Fruit fly (Drosophila melanogaster): ENCODE measurements around the gene CG14615.
A peak's percentile ranks its signal among the peaks of the same experiment; 100 is the strongest.

CG14615 gene

DNA sequence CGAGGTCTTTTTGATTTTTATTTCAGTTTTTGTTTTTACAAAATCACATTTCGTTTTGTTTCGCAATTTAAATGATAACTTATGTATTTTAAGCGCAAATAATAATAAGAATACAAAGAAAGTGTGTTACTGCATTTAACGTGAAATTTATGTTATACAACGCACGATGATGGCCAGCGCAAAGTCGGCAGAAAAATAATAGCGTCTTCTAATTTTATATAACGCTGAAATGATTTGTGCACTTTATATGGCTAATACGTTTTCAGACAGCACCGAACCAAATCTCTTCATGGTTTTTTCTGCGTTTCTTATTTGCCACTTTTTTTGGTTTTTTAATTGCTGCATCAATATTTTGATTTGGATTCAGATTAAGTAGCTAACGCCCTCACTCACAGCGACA, 25.6 kb upstream of the CG14615 start:
- TF ChIP-seq CG12768 (GFP tag; optimal IDR thresholded peaks at IDR 0.05) (no peak), Clk (GFP tag; optimal IDR thresholded peaks at IDR 0.05) (no peak), kay (GFP tag; ENCODE audit: borderline replicate concordance) (peak; percentile 58), CG33017 (tag; optimal IDR thresholded peaks at IDR 0.05) (no peak), toe (GFP tag; optimal IDR thresholded peaks at IDR 0.05) (no peak), bab1 (GFP tag; optimal IDR thresholded peaks at IDR 0.05) (no peak), CG14711 (tag; optimal IDR thresholded peaks at IDR 0.05) (no peak), cnc (optimal IDR thresholded peaks at IDR 0.05) (no peak)

DNA sequence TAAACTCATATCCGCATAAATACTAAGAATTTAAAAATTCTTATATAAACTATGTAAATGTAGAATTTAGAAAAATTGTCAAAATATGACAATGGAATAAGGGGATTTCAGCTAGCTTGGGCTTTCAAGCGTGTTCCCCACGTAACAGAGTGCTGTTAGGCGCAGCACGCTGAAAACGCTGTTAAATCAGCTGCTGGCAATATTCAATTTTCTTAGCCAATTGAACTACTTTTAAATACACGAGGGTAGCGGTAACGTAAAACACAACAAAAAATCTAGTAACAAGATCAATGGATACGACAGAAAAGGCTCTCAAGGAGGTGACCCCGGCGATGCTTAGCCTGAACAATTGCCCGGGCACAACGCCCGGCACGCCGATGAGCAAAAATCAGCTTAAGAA, 24.2 kb upstream of the CG14615 start, which contains the start of gene CG14618:
CG14618 (plus strand) TSS at position 179 of the 400 bp plus-strand sequence.
- TF ChIP-seq kay (GFP tag; ENCODE audit: borderline replicate concordance) = peak; percentile 11
- TF ChIP-seq CG12768 (GFP tag; optimal IDR thresholded peaks at IDR 0.05) = no peak

DNA sequence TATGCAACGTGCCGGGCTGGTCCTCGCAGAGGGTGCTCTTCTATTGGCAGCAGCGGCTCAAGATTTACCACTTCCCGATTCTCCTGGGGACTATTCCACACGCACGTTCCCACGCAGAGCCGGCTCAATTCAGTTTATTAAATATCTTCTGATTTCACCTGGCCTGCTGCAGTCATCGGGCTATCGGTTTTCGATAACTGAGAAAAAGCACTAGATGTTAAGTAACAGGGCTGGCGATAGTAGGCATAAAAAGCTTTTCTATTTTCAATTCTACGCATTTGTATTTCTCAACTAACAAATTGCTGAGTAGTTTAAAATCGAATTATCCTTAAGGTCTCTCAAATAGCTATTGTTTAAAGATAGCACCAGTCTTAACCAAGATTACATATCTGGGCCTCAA, 22.5 kb upstream of the CG14615 start, which contains the start of gene CG14613:
CG14613 (minus strand) TSS at position 203 of the 400 bp plus-strand sequence.
- TF ChIP-seq ovo (GFP tag; optimal IDR thresholded peaks at IDR 0.05) = no peak
- TF ChIP-seq cic (GFP tag; optimal IDR thresholded peaks at IDR 0.05) = no peak
- no peak for TF ChIP-seq CG14711 (tag; optimal IDR thresholded peaks at IDR 0.05)
- TF ChIP-seq cnc (optimal IDR thresholded peaks at IDR 0.05) = no peak
- no peak for TF ChIP-seq Crg-1 (GFP tag; optimal IDR thresholded peaks at IDR 0.05)
- TF ChIP-seq tj (GFP tag; optimal IDR thresholded peaks at IDR 0.05) = no peak
- TF ChIP-seq toe (GFP tag; optimal IDR thresholded peaks at IDR 0.05) = no peak
- TF ChIP-seq CG5204 (GFP tag; optimal IDR thresholded peaks at IDR 0.05) = no peak
- no peak for TF ChIP-seq Hr96 (GFP tag; optimal IDR thresholded peaks at IDR 0.05)
- no peak for TF ChIP-seq CG1620 (GFP tag; optimal IDR thresholded peaks at IDR 0.05)
- TF ChIP-seq pad (GFP tag; optimal IDR thresholded peaks at IDR 0.05) = no peak

DNA sequence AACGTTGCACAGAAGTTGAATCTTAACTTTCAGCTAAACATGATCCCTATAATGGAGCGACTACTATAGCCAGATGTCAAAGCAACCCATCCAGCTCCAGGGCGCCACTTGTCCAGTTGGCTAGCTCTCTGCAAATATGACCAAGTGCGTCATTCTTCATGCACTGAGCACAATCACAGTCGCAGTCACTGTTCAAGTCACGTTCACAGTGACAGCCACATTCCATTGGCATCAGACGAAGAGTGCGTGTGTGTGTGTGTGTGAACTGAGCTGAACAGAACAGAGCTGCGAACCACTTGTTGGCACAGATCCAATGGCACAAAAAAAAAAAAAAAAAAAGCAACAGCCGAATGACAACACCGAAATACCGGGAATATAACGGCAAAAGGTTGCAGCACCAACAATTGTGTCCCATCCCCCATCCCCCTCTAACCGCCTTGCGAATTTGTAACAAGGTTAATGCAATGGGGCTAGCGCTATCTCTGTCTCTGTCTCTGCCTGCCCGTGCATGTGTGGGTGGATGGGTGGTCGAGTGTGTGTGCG, 12.0 kb upstream of the CG14615 start:
- TF ChIP-seq CG7045 (GFP tag; optimal IDR thresholded peaks at IDR 0.05) = no peak
- no peak for TF ChIP-seq CG7101 (tag; optimal IDR thresholded peaks at IDR 0.05)
- no peak for TF ChIP-seq pad (GFP tag; optimal IDR thresholded peaks at IDR 0.05)
- TF ChIP-seq Clk (GFP tag; optimal IDR thresholded peaks at IDR 0.05) = no peak
- no peak for TF ChIP-seq ovo (GFP tag; optimal IDR thresholded peaks at IDR 0.05)
- TF ChIP-seq Hr96 (GFP tag; optimal IDR thresholded peaks at IDR 0.05) = no peak
- TF ChIP-seq cnc (optimal IDR thresholded peaks at IDR 0.05) = no peak
- no peak for TF ChIP-seq tj (GFP tag; optimal IDR thresholded peaks at IDR 0.05)
- no peak for TF ChIP-seq CG5204 (GFP tag; optimal IDR thresholded peaks at IDR 0.05)
- TF ChIP-seq toe (GFP tag; optimal IDR thresholded peaks at IDR 0.05) = no peak
- TF ChIP-seq CG11617 (GFP tag; optimal IDR thresholded peaks at IDR 0.05) = no peak
- TF ChIP-seq Mnt (GFP tag; optimal IDR thresholded peaks at IDR 0.05) = no peak
- no peak for TF ChIP-seq CG14711 (tag; optimal IDR thresholded peaks at IDR 0.05)
- no peak for TF ChIP-seq CG33017 (tag; optimal IDR thresholded peaks at IDR 0.05)
- no peak for TF ChIP-seq CG1620 (GFP tag; optimal IDR thresholded peaks at IDR 0.05)
- TF ChIP-seq bab1 (GFP tag; optimal IDR thresholded peaks at IDR 0.05) = no peak
- TF ChIP-seq Crg-1 (GFP tag; optimal IDR thresholded peaks at IDR 0.05) = no peak
- no peak for TF ChIP-seq cic (GFP tag; optimal IDR thresholded peaks at IDR 0.05)

DNA sequence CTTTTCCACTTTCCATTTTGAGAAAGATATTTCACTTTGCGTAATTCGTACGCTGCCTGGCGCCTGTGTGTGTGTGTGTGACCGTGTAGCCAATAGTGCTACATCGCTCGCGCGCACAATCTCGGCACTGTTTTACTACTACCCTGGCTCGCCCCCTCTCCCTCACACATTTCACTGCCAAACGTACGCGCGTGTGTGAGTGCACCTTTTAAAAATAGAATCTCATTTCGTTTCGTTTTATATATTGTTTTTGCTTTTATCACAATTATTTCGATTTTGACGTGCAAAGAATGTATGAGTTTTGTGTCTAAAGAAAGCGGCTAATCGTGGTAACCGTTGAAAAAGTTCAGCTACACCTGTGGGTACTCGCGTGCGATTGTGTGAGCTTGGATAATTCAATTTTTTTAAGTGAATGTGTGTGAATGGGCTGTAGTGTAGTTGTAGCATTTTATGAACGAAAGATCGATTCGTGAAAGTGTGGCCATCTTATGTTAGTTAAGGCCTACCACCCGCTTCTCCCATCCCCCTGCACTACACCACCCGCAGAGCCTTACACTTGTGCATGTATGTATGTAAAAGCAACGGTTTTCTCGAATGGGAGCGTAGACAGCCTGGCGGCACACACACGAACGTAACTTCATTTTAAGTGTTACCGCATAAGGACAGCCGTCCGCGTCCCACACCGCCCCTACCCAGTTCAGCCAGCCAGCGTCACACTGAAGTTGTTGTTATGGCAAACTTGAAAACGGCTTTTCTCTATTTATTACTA, 7.1 kb upstream of the CG14615 start:
- TF ChIP-seq CG5204 (GFP tag; optimal IDR thresholded peaks at IDR 0.05) (no peak), pad (GFP tag; optimal IDR thresholded peaks at IDR 0.05) (peak; percentile 84), tj (GFP tag; optimal IDR thresholded peaks at IDR 0.05) (peak; percentile 46), cic (GFP tag; optimal IDR thresholded peaks at IDR 0.05) (peak; percentile 99), cnc (optimal IDR thresholded peaks at IDR 0.05) (no peak), CG7101 (tag; optimal IDR thresholded peaks at IDR 0.05) (no peak), kay (GFP tag; ENCODE audit: borderline replicate concordance) (no peak), Mnt (GFP tag; optimal IDR thresholded peaks at IDR 0.05) (peak; percentile 77), ovo (GFP tag; optimal IDR thresholded peaks at IDR 0.05) (peak; percentile 50)

DNA sequence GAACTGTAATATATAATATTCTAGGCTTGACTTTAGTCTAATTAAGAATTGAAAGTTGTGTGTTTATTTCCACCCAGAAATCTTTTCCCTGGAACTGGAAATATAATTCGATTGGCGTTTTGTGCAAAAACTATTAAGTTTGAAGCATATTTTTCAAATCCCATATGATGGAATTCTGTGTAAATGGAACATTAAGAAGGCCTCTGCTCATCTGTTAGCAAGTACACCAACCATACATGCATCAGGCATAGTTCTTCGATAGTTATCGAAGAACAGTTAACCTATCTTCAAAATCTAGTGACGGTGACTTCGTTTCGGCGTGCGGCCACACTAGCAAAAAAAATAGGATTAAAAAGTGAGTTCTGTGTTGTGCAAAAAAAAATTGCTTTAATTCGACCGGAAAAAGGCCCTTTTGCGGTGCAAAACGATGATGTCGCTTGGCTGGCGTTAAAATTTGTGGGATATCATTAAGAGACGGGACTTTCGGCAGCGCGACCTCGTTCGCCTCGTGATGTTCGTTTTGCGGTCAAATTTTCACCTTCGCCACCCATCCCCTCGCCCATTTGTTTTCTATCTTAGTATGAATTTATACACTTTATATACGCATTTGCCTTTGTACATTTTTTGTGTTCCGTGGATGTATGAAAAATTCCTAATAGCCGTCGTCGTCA, 6.4 kb upstream of the CG14615 start, which contains the start of gene Usp2:
Usp2 (plus strand) TSS at position 295 of the 671 bp plus-strand sequence.
- TF ChIP-seq CG33017 (tag; optimal IDR thresholded peaks at IDR 0.05) (no peak), Crg-1 (GFP tag; optimal IDR thresholded peaks at IDR 0.05) (no peak), Mnt (GFP tag; optimal IDR thresholded peaks at IDR 0.05) (no peak), CG1620 (GFP tag; optimal IDR thresholded peaks at IDR 0.05) (peak; percentile 31), ovo (GFP tag; optimal IDR thresholded peaks at IDR 0.05) (no peak), CG14711 (tag; optimal IDR thresholded peaks at IDR 0.05) (no peak), Hr96 (GFP tag; optimal IDR thresholded peaks at IDR 0.05) (no peak)

Data from whole organism, adult.